Worm (Caenorhabditis elegans): ENCODE data around the gene C31B8.9.

ce11 chrV:2945602-2946001 lies 32.8 kb upstream of the C31B8.9 start, which contains the start of gene srh-87:
- TF ChIP-seq ceh-63 (GFP tag; optimal IDR thresholded peaks at IDR 0.05) (no peak), unc-86 (tag; optimal IDR thresholded peaks at IDR 0.05) (no peak), zag-1 (tag; optimal IDR thresholded peaks at IDR 0.05) (no peak), lin-15B (tag; optimal IDR thresholded peaks at IDR 0.05) (no peak), ces-1 (GFP tag; optimal IDR thresholded peaks at IDR 0.05) (no peak), lin-13 (GFP tag; optimal IDR thresholded peaks at IDR 0.05) (no peak), hpl-2 (GFP tag; optimal IDR thresholded peaks at IDR 0.05) (no peak), aly-2 (tag; optimal IDR thresholded peaks at IDR 0.05) (no peak), ama-1 (optimal IDR thresholded peaks at IDR 0.05) (no peak), fkh-8 (tag; optimal IDR thresholded peaks at IDR 0.05) (no peak), fkh-10 (GFP tag; optimal IDR thresholded peaks at IDR 0.05) (no peak), rnt-1 (tag; optimal IDR thresholded peaks at IDR 0.05) (no peak)

Measured in whole organism, L1 larva.